Fruit fly (Drosophila melanogaster) whole organism, embryonic: Measurements from ENCODE around the gene CG40298.

ENCODE experiments used
- CG11723 ChIP-seq: fragments of 200-800 bp; sonication (Bioruptor generic); optimal IDR thresholded peaks from 2 replicates; lab custom pipeline; 2017; ENCODE audit warnings: missing biosample characterization, mild to moderate bottlenecking, missing genetic modification characterization

The CG40298 gene

dm6 chr3L:23738183-23738831, 11.7 kb downstream of the CG40298 start (continued):
- peak; percentile 11 for TF ChIP-seq CG11723 (GFP tag; lab: Kevin White, UChicago)
- TF ChIP-seq, all 482 proteins: peak for 12
